Fruit fly (Drosophila melanogaster): ENCODE measurements around the gene CG46311.

- TF ChIP-seq CTCF (optimal IDR thresholded peaks at IDR 0.05) (no peak), CG8478 (optimal IDR thresholded peaks at IDR 0.05) (no peak)
Measured at dm6 chrX:13637588-13637987, 74.0 kb downstream of the CG46311 start.

Data from S2 (cell line).